Worm (Caenorhabditis elegans) whole organism, mixed stage, embryonic: Measurements from ENCODE around the gene ZK662.5.

Experiments
- bed-3 ChIP-seq: fragments of 200-800 bp; sonication (Bioruptor generic); optimal IDR thresholded peaks from 3 replicates; lab custom pipeline; 2018; ENCODE audit warnings: mild to moderate bottlenecking, missing genetic modification characterization, moderate library complexity, missing compliant biosample characterization
- ces-1 ChIP-seq: fragments of 150-350 bp; optimal IDR thresholded peaks from 2 replicates; lab custom pipeline; 2014; ENCODE audit warnings: missing biosample characterization, missing genetic modification reagents, missing genetic modification characterization
- drap-1 ChIP-seq: fragments of 200-800 bp; sonication (Bioruptor generic); optimal IDR thresholded peaks from 3 replicates; lab custom pipeline; 2018; ENCODE audit warnings: mild to moderate bottlenecking, missing genetic modification characterization, missing compliant biosample characterization
- elt-3 ChIP-seq: fragments of 150-350 bp; optimal IDR thresholded peaks from 2 replicates; lab custom pipeline; 2014; ENCODE audit warnings: missing biosample characterization, missing genetic modification characterization
- ham-2 ChIP-seq: fragments of 200-800 bp; sonication (Bioruptor generic); optimal IDR thresholded peaks from 2 replicates; lab custom pipeline; 2018; ENCODE audit warnings: mild to moderate bottlenecking, missing genetic modification characterization, missing compliant biosample characterization
- lsy-2 ChIP-seq: fragments of 150-350 bp; optimal IDR thresholded peaks from 2 replicates; lab custom pipeline; 2014; ENCODE audit warnings: missing biosample characterization, missing genetic modification characterization
- mep-1 ChIP-seq: fragments of 150-350 bp; optimal IDR thresholded peaks from 2 replicates; lab custom pipeline; 2017; ENCODE audit warnings: missing biosample characterization, missing genetic modification reagents, missing genetic modification characterization, inconsistent platforms
- nhr-12 ChIP-seq: fragments of 150-350 bp; optimal IDR thresholded peaks from 2 replicates; lab custom pipeline; 2014; ENCODE audit warnings: missing biosample characterization, missing genetic modification characterization
- nhr-237 ChIP-seq: fragments of 150-350 bp; optimal IDR thresholded peaks from 2 replicates; lab custom pipeline; 2014; ENCODE audit warnings: missing biosample characterization, missing genetic modification characterization
- pha-4 ChIP-seq: fragments of 150-350 bp; optimal IDR thresholded peaks from 2 replicates; lab custom pipeline; 2018; ENCODE audit warnings: missing biosample characterization, missing genetic modification reagents, missing genetic modification characterization
- unc-62 ChIP-seq: fragments of 150-350 bp; optimal IDR thresholded peaks from 2 replicates; lab custom pipeline; 2014; ENCODE audit warnings: missing biosample characterization, missing genetic modification reagents, missing genetic modification characterization
- ztf-11 ChIP-seq: fragments of 150-350 bp; optimal IDR thresholded peaks from 2 replicates; lab custom pipeline; 2014; ENCODE audit warnings: missing biosample characterization, missing genetic modification characterization

DNA sequence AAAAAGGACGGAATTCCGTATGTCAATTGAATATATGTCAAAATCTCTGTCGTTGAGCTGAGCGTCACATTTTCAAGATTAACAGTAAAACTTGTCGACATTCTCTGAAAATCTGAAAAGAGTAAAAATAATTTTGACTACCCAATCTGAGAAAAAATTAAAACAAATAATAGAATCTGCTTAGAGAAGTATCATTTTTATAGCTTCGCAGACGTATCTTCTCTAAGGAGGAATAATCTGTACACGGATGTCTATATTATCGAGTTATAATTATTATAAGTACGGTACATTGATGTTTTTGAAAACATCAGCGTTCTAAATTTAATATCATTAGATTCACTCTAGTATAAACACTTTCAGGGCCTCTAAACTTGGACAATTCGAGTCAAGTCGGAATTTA is 19.1 kb downstream of the ZK662.5 start, which contains the start of gene srg-64:
- TF ChIP-seq mep-1 (no peak), elt-3 (no peak), ham-2 (GFP tag; lab: Kevin White, UChicago) (no peak), ztf-11 (tag; lab: Kevin White, UChicago) (no peak), lsy-2 (no peak), unc-62 (GFP tag; lab: Kevin White, UChicago) (no peak), pha-4 (tag; lab: Kevin White, UChicago) (no peak), nhr-237 (no peak), drap-1 (GFP tag; lab: Kevin White, UChicago) (no peak), bed-3 (GFP tag; lab: Kevin White, UChicago) (no peak), ces-1 (GFP tag; lab: Kevin White, UChicago) (no peak), nhr-12 (tag; lab: Kevin White, UChicago) (no peak)
